Worm (Caenorhabditis elegans): Measurements from ENCODE around the gene ugt-33.

Gene ugt-33

DNA sequence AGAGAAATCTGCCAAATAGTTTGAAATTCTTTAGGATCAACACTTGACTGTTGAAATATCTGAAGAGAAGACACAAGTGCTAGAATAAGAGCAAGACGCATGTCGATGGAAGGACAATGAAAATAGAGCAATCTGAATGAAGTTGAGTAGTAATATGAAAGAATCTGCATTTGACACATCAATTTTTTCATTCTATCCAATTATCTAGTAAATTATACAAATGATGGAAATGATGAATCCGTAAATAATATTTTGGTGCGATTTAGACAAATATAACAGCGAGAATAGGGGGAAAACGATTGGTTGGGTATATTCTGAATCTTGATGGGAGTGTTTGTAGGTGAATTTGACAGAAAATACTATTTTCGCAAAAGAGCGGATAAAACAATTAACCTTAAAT is 39.5 kb downstream of the ugt-33 start, which contains the start of gene txt-10:
Gene txt-10 (minus strand): TSS at position 101 of the 400 bp plus-strand sequence.
- no peak for TF ChIP-seq F10B5.3 (tag; optimal IDR thresholded peaks at IDR 0.05)
- no peak for TF ChIP-seq rbr-2 (tag; optimal IDR thresholded peaks at IDR 0.05)
- no peak for TF ChIP-seq lin-15B (tag; optimal IDR thresholded peaks at IDR 0.05)
- TF ChIP-seq nhr-28 (tag; optimal IDR thresholded peaks at IDR 0.05): no peak
- peak; percentile 9 for TF ChIP-seq mep-1 (tag; optimal IDR thresholded peaks at IDR 0.05)
- TF ChIP-seq F26F4.8 (GFP tag; conservative IDR thresholded peaks at IDR 0.05): no peak
- peak; percentile 34 for TF ChIP-seq aha-1 (tag)
- no peak for TF ChIP-seq lin-38 (GFP tag; IDR thresholded peaks at IDR 0.05)
- TF ChIP-seq T26A8.4 (GFP tag; IDR thresholded peaks at IDR 0.05): no peak
- TF ChIP-seq mxl-2 (GFP tag; conservative IDR thresholded peaks at IDR 0.05): no peak
- no peak for TF ChIP-seq lsy-2 (tag; optimal IDR thresholded peaks at IDR 0.05)
- TF ChIP-seq ceh-62 (tag; optimal IDR thresholded peaks at IDR 0.05): no peak
- no peak for TF ChIP-seq dmd-8 (GFP tag; IDR thresholded peaks at IDR 0.05)
- TF ChIP-seq egl-43 (GFP tag; IDR thresholded peaks at IDR 0.05): no peak
- TF ChIP-seq mdt-29 (GFP tag; IDR thresholded peaks at IDR 0.05): no peak
- TF ChIP-seq mxl-3 (GFP tag; optimal IDR thresholded peaks at IDR 0.05): no peak
- no peak for TF ChIP-seq nhr-102 (tag; optimal IDR thresholded peaks at IDR 0.05)
- TF ChIP-seq egl-27 (tag; optimal IDR thresholded peaks at IDR 0.05): no peak
- TF ChIP-seq unc-62 (GFP tag; optimal IDR thresholded peaks at IDR 0.05 in 1 of 2): peak in 1 of 2 experiments; percentile 88
- no peak for TF ChIP-seq unc-62 (tag; optimal IDR thresholded peaks at IDR 0.05)

DNA sequence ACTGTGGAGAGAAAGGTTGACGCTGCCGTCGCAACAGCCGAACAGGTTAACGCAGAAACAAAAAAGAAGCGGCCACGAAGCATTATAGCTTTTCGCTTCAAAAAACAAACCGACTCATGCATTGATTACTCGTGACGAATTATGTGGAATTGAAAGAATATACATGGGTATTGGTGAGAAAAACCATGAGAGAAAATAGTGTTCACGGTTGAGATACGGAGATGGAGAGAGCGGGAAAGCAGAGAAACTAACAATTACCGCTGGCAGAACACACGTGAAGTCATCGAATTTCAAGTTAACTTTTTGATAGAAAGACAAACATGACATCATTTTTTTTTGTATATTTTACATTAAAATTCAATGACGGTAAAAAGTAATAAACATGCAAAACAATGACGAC is 42.1 kb downstream of the ugt-33 start:
- TF ChIP-seq zip-2 (tag; optimal IDR thresholded peaks at IDR 0.05) (no peak), duxl-1 (tag; optimal IDR thresholded peaks at IDR 0.05; ENCODE audit: poor library complexity) (no peak), mep-1 (tag; optimal IDR thresholded peaks at IDR 0.05) (no peak), set-16 (GFP tag; IDR thresholded peaks at IDR 0.05) (no peak), nhr-28 (tag; optimal IDR thresholded peaks at IDR 0.05) (peak; percentile 55), daf-19 (GFP tag; conservative IDR thresholded peaks at IDR 0.05) (no peak), tag-97 (GFP tag; IDR thresholded peaks at IDR 0.05) (no peak), lsy-2 (tag; optimal IDR thresholded peaks at IDR 0.05) (peak in 1 of 2 experiments; percentile 48), hlh-11 (tag; optimal IDR thresholded peaks at IDR 0.05) (peak; percentile 36), hif-1 (tag; optimal IDR thresholded peaks at IDR 0.05) (peak in 1 of 2 experiments; percentile 14), ztf-11 (tag; optimal IDR thresholded peaks at IDR 0.05) (no peak), egl-43 (GFP tag; IDR thresholded peaks at IDR 0.05) (0 out of 2 replicates have a peak, but pooled peaks have one; percentile 26), ceh-28 (tag; optimal IDR thresholded peaks at IDR 0.05) (no peak), dmd-9 (GFP tag; IDR thresholded peaks at IDR 0.05) (no peak), dmd-6 (GFP tag; IDR thresholded peaks at IDR 0.05) (peak; percentile 37), pqm-1 (tag; optimal IDR thresholded peaks at IDR 0.05) (peak; percentile 2), unc-62 (GFP tag; optimal IDR thresholded peaks at IDR 0.05 in 1 of 2) (no peak), unc-62 (tag; optimal IDR thresholded peaks at IDR 0.05) (no peak), lin-15B (tag; optimal IDR thresholded peaks at IDR 0.05) (no peak), mdl-1 (tag; optimal IDR thresholded peaks at IDR 0.05) (peak in 1 of 2 experiments; percentile 71), zip-11 (GFP tag; IDR thresholded peaks at IDR 0.05) (no peak), Y105C5A.15 (GFP tag; IDR thresholded peaks at IDR 0.05) (no peak), mdt-29 (GFP tag; IDR thresholded peaks at IDR 0.05) (no peak), rbr-2 (tag; optimal IDR thresholded peaks at IDR 0.05) (no peak), ama-1 (optimal IDR thresholded peaks at IDR 0.05) (no peak), cey-2 (tag; optimal IDR thresholded peaks at IDR 0.05; ENCODE audit: borderline replicate concordance, insufficient read depth) (no peak), lin-38 (GFP tag; IDR thresholded peaks at IDR 0.05) (peak; percentile 29), nhr-11 (tag; optimal IDR thresholded peaks at IDR 0.05) (no peak), mxl-3 (GFP tag; optimal IDR thresholded peaks at IDR 0.05) (peak; percentile 19), zag-1 (tag; optimal IDR thresholded peaks at IDR 0.05) (no peak), ztf-7 (tag; optimal IDR thresholded peaks at IDR 0.05) (no peak), daf-8 (GFP tag; IDR thresholded peaks at IDR 0.05) (no peak), daf-16 (GFP tag; optimal IDR thresholded peaks at IDR 0.05) (no peak), daf-16 (tag; optimal IDR thresholded peaks at IDR 0.05) (peak; percentile 39), nhr-42 (GFP tag; IDR thresholded peaks at IDR 0.05) (no peak), nhr-77 (tag; optimal IDR thresholded peaks at IDR 0.05) (no peak), F37D6.2 (tag; optimal IDR thresholded peaks at IDR 0.05) (no peak), php-3 (GFP tag; IDR thresholded peaks at IDR 0.05) (no peak), dpl-1 (GFP tag; optimal IDR thresholded peaks at IDR 0.05) (peak; percentile 1), Y75B8A.6 (GFP tag; IDR thresholded peaks at IDR 0.05) (no peak), T26A8.4 (GFP tag; IDR thresholded peaks at IDR 0.05) (no peak)

All from whole organism, L4 larva.